Fruit fly (Drosophila melanogaster): ENCODE data around the gene lsn.

lsn gene

dm6 chr3R:21870158-21870971 is 5.4 kb downstream of the lsn start, which contains the start of gene CG31431 (continued):
- TF ChIP-seq dm (GFP tag; optimal IDR thresholded peaks at IDR 0.05) (peak; percentile 91), Mes4 (GFP tag; optimal IDR thresholded peaks at IDR 0.05) (peak; percentile 94), pros (GFP tag; optimal IDR thresholded peaks at IDR 0.05) (peak; percentile 67), Med (GFP tag) (peak; percentile 100), CG1233 (GFP tag; optimal IDR thresholded peaks at IDR 0.05) (peak; percentile 97), CG6813 (GFP tag; optimal IDR thresholded peaks at IDR 0.05) (peak; percentile 98), CG12659 (GFP tag; optimal IDR thresholded peaks at IDR 0.05) (peak; percentile 98), CG11085 (GFP tag; IDR thresholded peaks at IDR 0.05) (peak; percentile 97), insv (GFP tag; optimal IDR thresholded peaks at IDR 0.05) (peak; percentile 19 to 70), pum (GFP tag; optimal IDR thresholded peaks at IDR 0.05) (peak; percentile 97), vnd (GFP tag; IDR thresholded peaks at IDR 0.05; ENCODE audit: partially characterized antibody) (no peak), sima (GFP tag; optimal IDR thresholded peaks at IDR 0.05) (peak; percentile 94), wdn (GFP tag; IDR thresholded peaks at IDR 0.05) (peak; percentile 97), zen2 (GFP tag; IDR thresholded peaks at IDR 0.05; ENCODE audit: partially characterized antibody) (no peak), CG4360 (GFP tag; IDR thresholded peaks at IDR 0.05) (peak; percentile 81), CG30431 (GFP tag; optimal IDR thresholded peaks at IDR 0.05) (peak; percentile 92), stwl (tag; optimal IDR thresholded peaks at IDR 0.05) (peak; percentile 43), Gug (GFP tag; IDR thresholded peaks at IDR 0.05) (peak; percentile 93), chn (GFP tag; optimal IDR thresholded peaks at IDR 0.05) (peak; percentile 94), yki (optimal IDR thresholded peaks at IDR 0.05) (no peak), HmgZ (tag; optimal IDR thresholded peaks at IDR 0.05) (peak; percentile 98), Dip2 (GFP tag; IDR thresholded peaks at IDR 0.05) (peak; percentile 70; the same call in 1 of the 2 replicates), pita (GFP tag; optimal IDR thresholded peaks at IDR 0.05) (no peak), CG10147 (GFP tag; optimal IDR thresholded peaks at IDR 0.05) (peak; percentile 95), CG11504 (tag; optimal IDR thresholded peaks at IDR 0.05) (peak; percentile 96), CG1602 (GFP tag; optimal IDR thresholded peaks at IDR 0.05) (peak; percentile 95), Opbp (GFP tag; IDR thresholded peaks at IDR 0.05; ENCODE audit: partially characterized antibody) (no peak), Atf6 (GFP tag; IDR thresholded peaks at IDR 0.05) (peak; percentile 98), grau (tag; optimal IDR thresholded peaks at IDR 0.05) (peak; percentile 96), CG12219 (GFP tag; optimal IDR thresholded peaks at IDR 0.05) (peak; percentile 97), CG10209 (GFP tag; optimal IDR thresholded peaks at IDR 0.05) (peak; percentile 97), CG14710 (tag; optimal IDR thresholded peaks at IDR 0.05) (peak; percentile 97), Sin3A (optimal IDR thresholded peaks at IDR 0.05) (no peak), danr (GFP tag; IDR thresholded peaks at IDR 0.05) (peak; percentile 95), NC2α (GFP tag; optimal IDR thresholded peaks at IDR 0.05) (peak; percentile 93), Kr (GFP tag; optimal IDR thresholded peaks at IDR 0.05) (peak; percentile 43), tna (GFP tag; IDR thresholded peaks at IDR 0.05; ENCODE audit: partially characterized antibody) (no peak), CG14014 (GFP tag; IDR thresholded peaks at IDR 0.05) (peak; percentile 98), CG17385 (GFP tag; optimal IDR thresholded peaks at IDR 0.05) (peak; percentile 96), jumu (GFP tag; optimal IDR thresholded peaks at IDR 0.05) (peak; percentile 97), lmd (GFP tag; IDR thresholded peaks at IDR 0.05) (peak; percentile 98), sens (GFP tag) (peak; percentile 99), CG7928 (GFP tag; optimal IDR thresholded peaks at IDR 0.05) (peak; percentile 80), pho (GFP tag; optimal IDR thresholded peaks at IDR 0.05) (peak; percentile 97), CG13123 (GFP tag; optimal IDR thresholded peaks at IDR 0.05) (peak; percentile 94), CG11398 (GFP tag; optimal IDR thresholded peaks at IDR 0.05) (peak; percentile 96), hb (GFP tag; IDR thresholded peaks at IDR 0.05; ENCODE audit: partially characterized antibody) (no peak), B-H2 (GFP tag; optimal IDR thresholded peaks at IDR 0.05) (peak; percentile 94), Oaz (GFP tag; IDR thresholded peaks at IDR 0.05) (peak; percentile 95), H15 (GFP tag; IDR thresholded peaks at IDR 0.05) (peak; percentile 96)
